Worm (Caenorhabditis elegans) whole organism, dauer: ENCODE results near the gene D1086.8.
"Not testable (repeated sequence)": the region's sequence is repeated elsewhere in the genome, so short reads cannot be mapped to it uniquely, and the experiment has no call there.

Source experiments
- unc-62 ChIP-seq: sonication (generic microtip); optimal IDR thresholded peaks from 2 replicates; lab custom pipeline; 2017; ENCODE audit warnings: missing biosample characterization, missing genetic modification reagents, missing genetic modification characterization

D1086.8 gene

ce11 chrV:14093805-14094204 is at the start of gene D1086.8:
D1086.8 (plus strand) TSS chrV:14094105.
- TF ChIP-seq unc-62 (GFP tag; lab: Kevin White, UChicago): no peak

ce11 chrV:14049274-14049673 is 44.6 kb upstream of the D1086.8 start, which contains the start of gene F58D12.1:
F58D12.1 (plus strand) TSS chrV:14049574.
- not testable (repeated sequence) for TF ChIP-seq unc-62 (GFP tag; lab: Kevin White, UChicago)

ce11 chrV:14057540-14057939 is 36.4 kb upstream of the D1086.8 start, which contains the start of gene F58D12.3:
F58D12.3 (plus strand) TSS chrV:14057840.
- no peak for TF ChIP-seq unc-62 (GFP tag; lab: Kevin White, UChicago)

ce11 chrV:14063980-14064379 is 29.9 kb upstream of the D1086.8 start:
- no peak for TF ChIP-seq unc-62 (GFP tag; lab: Kevin White, UChicago)

- TF ChIP-seq unc-62 (GFP tag; lab: Kevin White, UChicago): no peak
These were observed 29.5 kb upstream of the D1086.8 start, which contains the start of gene D1086.21 for ce11 chrV:14064422-14064821. D1086.21 (plus strand) TSS chrV:14064722.

ce11 chrV:14067816-14068296 is 26.0 kb upstream of the D1086.8 start, which contains the start of gene D1086.17:
D1086.17 (plus strand) TSS chrV:14067866.
- no peak for TF ChIP-seq unc-62 (GFP tag; lab: Kevin White, UChicago)

- TF ChIP-seq unc-62 (GFP tag; lab: Kevin White, UChicago): no peak
These were observed 24.0 kb upstream of the D1086.8 start for ce11 chrV:14069899-14070298.

- no peak for TF ChIP-seq unc-62 (GFP tag; lab: Kevin White, UChicago)
These were observed 19.7 kb upstream of the D1086.8 start, which contains the start of gene D1086.11 for ce11 chrV:14074160-14074559. D1086.11 (plus strand) TSS chrV:14074460.

- TF ChIP-seq unc-62 (GFP tag; lab: Kevin White, UChicago): no peak
These were observed 14.4 kb upstream of the D1086.8 start, which contains the start of gene D1086.6 for ce11 chrV:14079501-14079900. D1086.6 (plus strand) TSS chrV:14079801.

- no peak for TF ChIP-seq unc-62 (GFP tag; lab: Kevin White, UChicago)
These were observed 11.5 kb upstream of the D1086.8 start, which contains the start of gene D1086.10 for ce11 chrV:14082453-14082852. D1086.10 (plus strand) TSS chrV:14082753.

- TF ChIP-seq unc-62 (GFP tag; lab: Kevin White, UChicago): no peak
These were observed 9.9 kb upstream of the D1086.8 start, which contains the start of gene D1086.7 for ce11 chrV:14083970-14084369. D1086.7 (plus strand) TSS chrV:14084270.

- TF ChIP-seq unc-62 (GFP tag; lab: Kevin White, UChicago): no peak
These were observed 8.3 kb upstream of the D1086.8 start, which contains the start of gene D1086.18 for ce11 chrV:14085589-14085988. D1086.18 (plus strand) TSS chrV:14085889.

- no peak for TF ChIP-seq unc-62 (GFP tag; lab: Kevin White, UChicago)
These were observed 5.9 kb upstream of the D1086.8 start, which contains the start of gene D1086.19 for ce11 chrV:14088051-14088450. D1086.19 (plus strand) TSS chrV:14088351.

ce11 chrV:14090309-14090967 is 3.5 kb upstream of the D1086.8 start, which contains the start of the genes D1086.5 and him-5:
D1086.5 (minus strand) TSS chrV:14090359.
him-5 (plus strand) TSS chrV:14090426.
- no peak for TF ChIP-seq unc-62 (GFP tag; lab: Kevin White, UChicago)

- no peak for TF ChIP-seq unc-62 (GFP tag; lab: Kevin White, UChicago)
These were observed 1.5 kb upstream of the D1086.8 start, which contains the start of gene D1086.3 for ce11 chrV:14092403-14092802. D1086.3 (plus strand) TSS chrV:14092792.

- no peak for TF ChIP-seq unc-62 (GFP tag; lab: Kevin White, UChicago)
These were observed 641 bp downstream of the D1086.8 start for ce11 chrV:14094546-14094945.
